Fruit fly (Drosophila melanogaster) Kc167 (cell line): ENCODE data around the gene CG46518.
"Not testable (repeated sequence)": the region's sequence is repeated elsewhere in the genome, so short reads cannot be mapped to it uniquely, and the experiment has no call there.

Experiments used
- Myc ChIP-seq: fragments of >200 bp; optimal IDR thresholded peaks from 2 replicates; lab custom pipeline; 2017; ENCODE audit warnings: missing external identifiers
- Sin3A ChIP-seq: fragments of >200 bp; optimal IDR thresholded peaks from 2 replicates; lab custom pipeline; 2018; ENCODE audit warnings: missing external identifiers
- h ChIP-seq: fragments of >200 bp; optimal IDR thresholded peaks from 3 replicates; lab custom pipeline; 2018; ENCODE audit warnings: missing external identifiers
- insv ChIP-seq: fragments of >200 bp; optimal IDR thresholded peaks from 3 replicates; lab custom pipeline; 2018; ENCODE audit warnings: missing external identifiers
- psq ChIP-seq: fragments of >200 bp; optimal IDR thresholded peaks from 2 replicates; lab custom pipeline; 2017; ENCODE audit warnings: missing external identifiers
- ttk ChIP-seq: sonication (Bioruptor generic); optimal IDR thresholded peaks from 2 replicates; lab custom pipeline; 2017; ENCODE audit warnings: missing external identifiers

Gene CG46518

dm6 chrX:22226273-22226672 lies at the start of gene CG46518:
Gene CG46518 (plus strand): TSS chrX:22226573.
- TF ChIP-seq psq (lab: Kevin White, UChicago); Sin3A; insv: not testable (repeated sequence)

- not testable (repeated sequence) for TF ChIP-seq Myc (lab: Kevin White, UChicago); ttk (lab: Kevin White, UChicago); Sin3A
Observed at dm6 chrX:22177205-22177604, 49.2 kb upstream of the CG46518 start, which contains the start of gene CG46510. Gene CG46510 (plus strand): TSS chrX:22177505.

dm6 chrX:22182193-22182592 lies 44.2 kb upstream of the CG46518 start, which contains the start of gene CG46511:
Gene CG46511 (plus strand): TSS chrX:22182493.
- TF ChIP-seq h; insv; Myc (lab: Kevin White, UChicago): not testable (repeated sequence)

- TF ChIP-seq h; Sin3A; Myc (lab: Kevin White, UChicago): not testable (repeated sequence)
Observed at dm6 chrX:22187070-22187469, 39.3 kb upstream of the CG46518 start, which contains the start of gene CG46512. Gene CG46512 (plus strand): TSS chrX:22187370.

- TF ChIP-seq Sin3A; ttk (lab: Kevin White, UChicago); Myc (lab: Kevin White, UChicago): not testable (repeated sequence)
Observed at dm6 chrX:22191973-22192372, 34.4 kb upstream of the CG46518 start, which contains the start of gene CG46513. Gene CG46513 (plus strand): TSS chrX:22192273.

- not testable (repeated sequence) for TF ChIP-seq psq (lab: Kevin White, UChicago); Myc (lab: Kevin White, UChicago); insv
Observed at dm6 chrX:22196874-22197273, 29.5 kb upstream of the CG46518 start, which contains the start of gene CG46514. Gene CG46514 (plus strand): TSS chrX:22197174.

dm6 chrX:22201883-22202282 lies 24.5 kb upstream of the CG46518 start, which contains the start of gene CG46515:
Gene CG46515 (plus strand): TSS chrX:22202183.
- TF ChIP-seq h; Myc (lab: Kevin White, UChicago); insv: not testable (repeated sequence)

- not testable (repeated sequence) for TF ChIP-seq ttk (lab: Kevin White, UChicago); psq (lab: Kevin White, UChicago); h
Observed at dm6 chrX:22212028-22212427, 14.3 kb upstream of the CG46518 start, which contains the start of gene CG46516. Gene CG46516 (plus strand): TSS chrX:22212328.

dm6 chrX:22217079-22217478 lies 9.3 kb upstream of the CG46518 start, which contains the start of gene CG46517:
Gene CG46517 (plus strand): TSS chrX:22217379.
- not testable (repeated sequence) for TF ChIP-seq Myc (lab: Kevin White, UChicago); ttk (lab: Kevin White, UChicago); h

dm6 chrX:22231270-22231669 lies 4.9 kb downstream of the CG46518 start, which contains the start of gene CG46519:
Gene CG46519 (plus strand): TSS chrX:22231570.
- TF ChIP-seq Myc (lab: Kevin White, UChicago); ttk (lab: Kevin White, UChicago); insv: not testable (repeated sequence)

- not testable (repeated sequence) for TF ChIP-seq insv; Sin3A; Myc (lab: Kevin White, UChicago)
Observed at dm6 chrX:22236265-22236664, 9.9 kb downstream of the CG46518 start, which contains the start of gene CG46520. Gene CG46520 (plus strand): TSS chrX:22236565.

dm6 chrX:22241272-22241671 lies 14.9 kb downstream of the CG46518 start, which contains the start of gene CG46521:
Gene CG46521 (plus strand): TSS chrX:22241572.
- not testable (repeated sequence) for TF ChIP-seq Myc, psq, ttk (lab: Kevin White, UChicago)

dm6 chrX:22246300-22246699 lies 19.9 kb downstream of the CG46518 start, which contains the start of gene CG46522:
Gene CG46522 (plus strand): TSS chrX:22246600.
- not testable (repeated sequence) for TF ChIP-seq Myc (lab: Kevin White, UChicago); Sin3A; insv

- not testable (repeated sequence) for TF ChIP-seq psq (lab: Kevin White, UChicago); ttk (lab: Kevin White, UChicago); insv
Observed at dm6 chrX:22251282-22251681, 24.9 kb downstream of the CG46518 start, which contains the start of gene CG41562. Gene CG41562 (plus strand): TSS chrX:22251582.
